Fruit fly (Drosophila melanogaster): ENCODE measurements around the gene Gapdh2.

Gene Gapdh2

dm6 chrX:15867863-15868262 lies at the start of gene Gapdh2 (continued):
- TF ChIP-seq CG10543 (GFP tag; optimal IDR thresholded peaks at IDR 0.05) (peak; percentile 100), Poxn (GFP tag; IDR thresholded peaks at IDR 0.05) (peak; percentile 96), tx (GFP tag; optimal IDR thresholded peaks at IDR 0.05) (peak; percentile 94), dmrt11E (tag; optimal IDR thresholded peaks at IDR 0.05) (peak; percentile 66), CG10565 (GFP tag; optimal IDR thresholded peaks at IDR 0.05) (peak; percentile 92), CG18599 (GFP tag; optimal IDR thresholded peaks at IDR 0.05) (peak; percentile 100), CG7786 (GFP tag; optimal IDR thresholded peaks at IDR 0.05) (peak; percentile 95), CG12071 (GFP tag; optimal IDR thresholded peaks at IDR 0.05) (peak; percentile 100), zen2 (GFP tag; IDR thresholded peaks at IDR 0.05; ENCODE audit: partially characterized antibody) (no peak), CG9797 (GFP tag; optimal IDR thresholded peaks at IDR 0.05) (peak; percentile 64), Lhr (GFP tag; optimal IDR thresholded peaks at IDR 0.05) (peak; percentile 94), CG9727 (GFP tag; optimal IDR thresholded peaks at IDR 0.05) (peak; percentile 99), sc (optimal IDR thresholded peaks at IDR 0.05) (no peak), sc (GFP tag; optimal IDR thresholded peaks at IDR 0.05) (peak; percentile 96), zf30C (GFP tag; optimal IDR thresholded peaks at IDR 0.05) (peak; percentile 79), sna (GFP tag; IDR thresholded peaks at IDR 0.05; ENCODE audit: partially characterized antibody) (no peak), CG12769 (tag; optimal IDR thresholded peaks at IDR 0.05) (peak; percentile 99), Sry-β (GFP tag; optimal IDR thresholded peaks at IDR 0.05) (peak; percentile 71), gsb (GFP tag; IDR thresholded peaks at IDR 0.05) (peak; percentile 99), CG6689 (GFP tag; IDR thresholded peaks at IDR 0.05) (peak; percentile 98), Blimp-1 (GFP tag; optimal IDR thresholded peaks at IDR 0.05) (peak; percentile 99), CG2202 (tag; optimal IDR thresholded peaks at IDR 0.05) (peak; percentile 97), CG1529 (GFP tag; optimal IDR thresholded peaks at IDR 0.05) (peak; percentile 98), tin (GFP tag; optimal IDR thresholded peaks at IDR 0.05) (peak; percentile 98), CG11560 (tag; IDR thresholded peaks at IDR 0.05) (no peak; the same call in 1 of the 3 replicates), nmo (GFP tag; optimal IDR thresholded peaks at IDR 0.05) (peak; percentile 99), nau (GFP tag; optimal IDR thresholded peaks at IDR 0.05) (peak; percentile 100), z (GFP tag; IDR thresholded peaks at IDR 0.05) (peak; percentile 76), fd96Cb (tag; optimal IDR thresholded peaks at IDR 0.05) (peak; percentile 99), CG13775 (GFP tag; optimal IDR thresholded peaks at IDR 0.05) (peak; percentile 98), phol (tag; optimal IDR thresholded peaks at IDR 0.05) (peak; percentile 97), bsh (GFP tag; optimal IDR thresholded peaks at IDR 0.05) (peak; percentile 98 to 100), otp (GFP tag; IDR thresholded peaks at IDR 0.05) (peak; percentile 99), vnd (GFP tag; IDR thresholded peaks at IDR 0.05; ENCODE audit: partially characterized antibody) (no peak), Tbp (GFP tag; optimal IDR thresholded peaks at IDR 0.05) (no peak), ewg (GFP tag; optimal IDR thresholded peaks at IDR 0.05) (peak; percentile 97), Hr3 (GFP tag; optimal IDR thresholded peaks at IDR 0.05) (peak; percentile 96), CG15479 (GFP tag; optimal IDR thresholded peaks at IDR 0.05) (peak; percentile 10), Bgb (GFP tag; IDR thresholded peaks at IDR 0.05; ENCODE audit: partially characterized antibody) (0 out of 2 replicates have a peak, but pooled peaks have one; percentile 9), Rfx (GFP tag; IDR thresholded peaks at IDR 0.05) (peak; percentile 99), Bdp1 (GFP tag; optimal IDR thresholded peaks at IDR 0.05) (peak; percentile 92), Usf (GFP tag; optimal IDR thresholded peaks at IDR 0.05) (peak; percentile 85), Adf1 (GFP tag; IDR thresholded peaks at IDR 0.05) (peak; percentile 92), tgo (GFP tag; IDR thresholded peaks at IDR 0.05) (peak; percentile 99), wor (GFP tag; IDR thresholded peaks at IDR 0.05) (peak; percentile 98), rib (GFP tag; IDR thresholded peaks at IDR 0.05) (peak; percentile 99), repo (GFP tag; optimal IDR thresholded peaks at IDR 0.05) (peak; percentile 94), CG17802 (tag; optimal IDR thresholded peaks at IDR 0.05) (peak; percentile 86), Ets65A (GFP tag) (peak; percentile 96), danr (GFP tag; IDR thresholded peaks at IDR 0.05) (peak; percentile 98; the same call in 1 of the 2 replicates)
